Fruit fly (Drosophila melanogaster) whole organism, adult: ENCODE measurements around the gene CG15429.

Source experiments
- CG11617 ChIP-seq: fragments of 200-800 bp; sonication (Bioruptor generic); optimal IDR thresholded peaks from 2 replicates; lab custom pipeline; 2017; ENCODE audit warnings: mild to moderate bottlenecking, missing biosample characterization, missing genetic modification reagents, missing genetic modification characterization
- CG12768 ChIP-seq: fragments of 200-800 bp; sonication (Bioruptor generic); optimal IDR thresholded peaks from 2 replicates; lab custom pipeline; 2017; ENCODE audit warnings: missing biosample characterization, missing genetic modification characterization, mild to moderate bottlenecking, moderate library complexity, missing genetic modification reagents
- CG14711 ChIP-seq: fragments of 200-800 bp; sonication (Bioruptor generic); optimal IDR thresholded peaks from 2 replicates; lab custom pipeline; 2018; ENCODE audit warnings: missing biosample characterization, mild to moderate bottlenecking, missing genetic modification characterization, moderate library complexity
- CG1620 ChIP-seq: fragments of 200-800 bp; sonication (Bioruptor generic); optimal IDR thresholded peaks from 2 replicates; lab custom pipeline; 2016; ENCODE audit warnings: missing biosample characterization, missing genetic modification characterization
- Clk ChIP-seq: fragments of 200-800 bp; sonication (Bioruptor generic); optimal IDR thresholded peaks from 2 replicates; lab custom pipeline; 2017; ENCODE audit warnings: missing biosample characterization, missing genetic modification characterization
- Crg-1 ChIP-seq: fragments of 200-800 bp; sonication (Bioruptor generic); optimal IDR thresholded peaks from 2 replicates; lab custom pipeline; 2016; ENCODE audit warnings: missing biosample characterization, missing genetic modification characterization
- Hr96 ChIP-seq: fragments of 200-800 bp; sonication (Bioruptor generic); optimal IDR thresholded peaks from 2 replicates; lab custom pipeline; 2016; ENCODE audit warnings: missing biosample characterization, missing genetic modification characterization
- Mnt ChIP-seq: fragments of 200-800 bp; sonication (Bioruptor generic); optimal IDR thresholded peaks from 2 replicates; lab custom pipeline; 2016; ENCODE audit warnings: missing biosample characterization, mild to moderate bottlenecking, missing genetic modification characterization
- bab1 ChIP-seq: fragments of 200-800 bp; sonication (Bioruptor generic); optimal IDR thresholded peaks from 3 replicates; lab custom pipeline; 2019; ENCODE audit warnings: missing biosample characterization, mild to moderate bottlenecking, missing genetic modification characterization, moderate library complexity
- cic ChIP-seq: fragments of 200-800 bp; sonication (Bioruptor generic); optimal IDR thresholded peaks from 2 replicates; lab custom pipeline; 2017; ENCODE audit warnings: missing biosample characterization, mild to moderate bottlenecking, missing genetic modification characterization, moderate library complexity
- kay ChIP-seq: fragments of 200-800 bp; sonication (Bioruptor generic); peaks from one replicate; lab custom pipeline; 2016; ENCODE audit warnings: missing biosample characterization, missing genetic modification characterization, borderline replicate concordance
- ovo ChIP-seq: fragments of 200-800 bp; sonication (Bioruptor generic); optimal IDR thresholded peaks from 2 replicates; lab custom pipeline; 2016; ENCODE audit warnings: missing biosample characterization, missing genetic modification characterization
- toe ChIP-seq: fragments of 200-800 bp; sonication (Bioruptor generic); optimal IDR thresholded peaks from 2 replicates; lab custom pipeline; 2016; ENCODE audit warnings: missing biosample characterization, missing genetic modification characterization

DNA sequence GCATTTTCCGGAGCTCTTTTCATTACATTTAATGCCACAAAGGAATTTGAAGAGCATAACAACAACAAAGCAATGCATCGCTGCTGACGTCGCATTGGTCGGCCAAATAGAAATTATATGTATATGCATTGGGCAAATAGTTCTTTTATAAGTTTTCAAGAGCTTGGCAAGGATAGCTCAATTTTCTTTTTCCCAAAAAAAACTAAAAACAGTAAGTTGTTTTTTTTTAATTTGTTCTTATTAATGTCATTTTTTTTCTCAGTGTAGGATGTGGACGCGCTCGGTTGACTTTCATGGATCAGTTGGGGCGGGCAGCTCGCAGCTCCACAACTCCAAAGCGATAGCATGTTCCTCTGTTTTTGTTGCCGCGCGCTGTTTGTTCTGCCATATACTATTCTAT, 6.4 kb downstream of the CG15429 start:
- TF ChIP-seq CG14711 (tag; lab: Kevin White, UChicago) (no peak), bab1 (GFP tag; lab: Kevin White, UChicago) (no peak), Clk (no peak), Crg-1 (GFP tag; lab: Kevin White, UChicago) (no peak), CG1620 (no peak), toe (GFP tag; lab: Kevin White, UChicago) (no peak), CG12768 (GFP tag; lab: Kevin White, UChicago) (no peak), kay (GFP tag; lab: Kevin White, UChicago) (no peak), cic (GFP tag; lab: Kevin White, UChicago) (no peak), Hr96 (GFP tag; lab: Kevin White, UChicago) (no peak), Mnt (GFP tag; lab: Kevin White, UChicago) (no peak), CG11617 (GFP tag; lab: Kevin White, UChicago) (no peak), ovo (GFP tag; lab: Kevin White, UChicago) (no peak)
